Fruit fly (Drosophila melanogaster) whole organism, pupa: ENCODE measurements around the gene Trpml.
A peak's percentile ranks its signal among the peaks of the same experiment; 100 is the strongest.
"Not testable (repeated sequence)": the region's sequence is repeated elsewhere in the genome, so short reads cannot be mapped to it uniquely, and the experiment has no call there.

ENCODE experiments used
- CG10348 ChIP-seq: fragments of 200-800 bp; sonication (Bioruptor generic); IDR thresholded peaks from 2 replicates; pipeline ENCODE4 v1.3.6; 2022; ENCODE audit warnings: missing biosample characterization, missing genetic modification characterization
- CG12605 ChIP-seq: fragments of 200-800 bp; sonication (Bioruptor generic); IDR thresholded peaks from 2 replicates; pipeline ENCODE4 v1.3.6; 2022; ENCODE audit warnings: missing biosample characterization, missing genetic modification characterization
- CG13204 ChIP-seq: fragments of 200-800 bp; sonication (Bioruptor generic); optimal IDR thresholded peaks from 2 replicates; lab custom pipeline; 2018; ENCODE audit warnings: missing biosample characterization, mild to moderate bottlenecking, missing genetic modification characterization, moderate library complexity
- CG14655 ChIP-seq: fragments of 200-800 bp; sonication (Bioruptor generic); optimal IDR thresholded peaks from 3 replicates; lab custom pipeline; 2017; ENCODE audit warnings: mild to moderate bottlenecking, missing biosample characterization, missing genetic modification reagents, missing genetic modification characterization
- CG15710 ChIP-seq: fragments of 200-800 bp; sonication (Bioruptor generic); optimal IDR thresholded peaks from 2 replicates; lab custom pipeline; 2018; ENCODE audit warnings: missing biosample characterization, mild to moderate bottlenecking, missing genetic modification characterization, moderate library complexity
- CG17806 ChIP-seq: fragments of 200-800 bp; sonication (Bioruptor generic); optimal IDR thresholded peaks from 2 replicates; lab custom pipeline; 2018; ENCODE audit warnings: missing biosample characterization, mild to moderate bottlenecking, missing genetic modification characterization, moderate library complexity
- CG32121 ChIP-seq: fragments of 200-800 bp; sonication (Bioruptor generic); IDR thresholded peaks from 2 replicates; pipeline ENCODE4 v1.3.6; 2022; ENCODE audit warnings: missing biosample characterization, missing genetic modification characterization
- CG34367 ChIP-seq: fragments of 200-800 bp; sonication (Bioruptor generic); optimal IDR thresholded peaks from 2 replicates; lab custom pipeline; 2018; ENCODE audit warnings: missing biosample characterization, mild to moderate bottlenecking, missing genetic modification characterization
- CG4496 ChIP-seq: fragments of 200-800 bp; sonication (Bioruptor generic); IDR thresholded peaks from 3 replicates; pipeline ENCODE4 v1.3.6; 2022; ENCODE audit warnings: missing biosample characterization, missing genetic modification characterization
- CG8159 ChIP-seq: fragments of 200-800 bp; sonication (Bioruptor generic); optimal IDR thresholded peaks from 3 replicates; lab custom pipeline; 2018; ENCODE audit warnings: missing biosample characterization, mild to moderate bottlenecking, missing genetic modification characterization, moderate library complexity
- CG8301 ChIP-seq: fragments of 200-800 bp; sonication (Bioruptor generic); optimal IDR thresholded peaks from 2 replicates; lab custom pipeline; 2018; ENCODE audit warnings: missing biosample characterization, mild to moderate bottlenecking, missing genetic modification characterization
- CG9948 ChIP-seq: fragments of 200-800 bp; sonication (Bioruptor generic); optimal IDR thresholded peaks from 2 replicates; lab custom pipeline; 2018; ENCODE audit warnings: missing biosample characterization, mild to moderate bottlenecking, missing genetic modification characterization, moderate library complexity
- D1 ChIP-seq: fragments of 200-800 bp; sonication (Bioruptor generic); optimal IDR thresholded peaks from 2 replicates; lab custom pipeline; 2018; ENCODE audit warnings: missing biosample characterization, mild to moderate bottlenecking, missing genetic modification characterization, moderate library complexity
- EcR ChIP-seq: fragments of 200-800 bp; sonication (Bioruptor generic); optimal IDR thresholded peaks from 3 replicates; lab custom pipeline; 2019; ENCODE audit warnings: missing biosample characterization, missing genetic modification characterization, mild to moderate bottlenecking, moderate library complexity, missing genetic modification reagents
- Ets98B ChIP-seq: fragments of 200-800 bp; sonication (Bioruptor generic); IDR thresholded peaks from 2 replicates; pipeline ENCODE4 v1.3.6; 2022; ENCODE audit warnings: missing biosample characterization, missing genetic modification characterization
- Pif1A ChIP-seq: fragments of 200-800 bp; sonication (Bioruptor generic); optimal IDR thresholded peaks from 3 replicates; lab custom pipeline; 2016; ENCODE audit warnings: missing biosample characterization, missing genetic modification characterization
- Pif1B ChIP-seq: fragments of 200-800 bp; sonication (Bioruptor generic); optimal IDR thresholded peaks from 3 replicates; lab custom pipeline; 2016; ENCODE audit warnings: missing biosample characterization, missing genetic modification characterization
- Snoo ChIP-seq: fragments of 200-800 bp; sonication (Bioruptor generic); optimal IDR thresholded peaks from 3 replicates; lab custom pipeline; 2017; ENCODE audit warnings: missing biosample characterization, mild to moderate bottlenecking, missing genetic modification characterization, inconsistent platforms
- fd96Ca ChIP-seq: fragments of 200-800 bp; sonication (Bioruptor generic); IDR thresholded peaks from 3 replicates; pipeline ENCODE4 v1.3.6; 2022; ENCODE audit warnings: missing biosample characterization, missing genetic modification characterization
- gl ChIP-seq: fragments of 200-800 bp; sonication (Bioruptor generic); optimal IDR thresholded peaks from 2 replicates; lab custom pipeline; 2018; ENCODE audit warnings: missing biosample characterization, mild to moderate bottlenecking, missing genetic modification characterization
- rn ChIP-seq: fragments of 200-800 bp; sonication (Bioruptor generic); IDR thresholded peaks from 2 replicates; pipeline ENCODE4 v1.3.6; 2022; ENCODE audit warnings: missing biosample characterization, missing genetic modification characterization

Trpml gene

dm6 chr3L:19718228-19718627 is at the start of gene Trpml:
Gene Trpml, minus strand, starts transcription at chr3L:19718328.
- TF ChIP-seq CG14655 (GFP tag; lab: Kevin White, UChicago); Snoo (tag; lab: Kevin White, UChicago); CG8301: not testable (repeated sequence)

DNA sequence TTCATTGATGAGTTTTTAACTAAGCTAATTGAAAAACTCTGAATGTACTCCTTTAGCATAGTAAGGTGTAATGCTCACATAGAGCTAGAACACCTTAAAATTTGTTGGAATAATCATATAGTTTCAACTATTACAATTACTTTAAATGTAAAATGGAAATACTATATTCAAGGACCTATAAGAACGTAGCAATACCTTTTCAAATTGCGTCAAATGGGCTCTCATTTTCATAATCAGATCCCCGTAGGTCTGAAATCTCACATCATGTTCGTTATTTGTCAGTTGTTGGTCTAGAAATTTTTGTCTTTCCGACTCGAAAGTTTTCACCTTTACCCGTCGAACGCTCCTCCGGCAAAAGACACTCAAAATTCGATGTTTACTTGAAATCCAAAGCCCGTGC is 42.0 kb upstream of the Trpml start, which contains the start of gene Vtld:
TSS of gene Vtld (plus strand) at position 301 of the 400 bp plus-strand sequence.
- TF ChIP-seq CG8159 (tag; lab: Kevin White, UChicago); CG12605 (GFP tag; lab: Robert Waterston, UW); CG9948 (tag; lab: Kevin White, UChicago): not testable (repeated sequence)

DNA sequence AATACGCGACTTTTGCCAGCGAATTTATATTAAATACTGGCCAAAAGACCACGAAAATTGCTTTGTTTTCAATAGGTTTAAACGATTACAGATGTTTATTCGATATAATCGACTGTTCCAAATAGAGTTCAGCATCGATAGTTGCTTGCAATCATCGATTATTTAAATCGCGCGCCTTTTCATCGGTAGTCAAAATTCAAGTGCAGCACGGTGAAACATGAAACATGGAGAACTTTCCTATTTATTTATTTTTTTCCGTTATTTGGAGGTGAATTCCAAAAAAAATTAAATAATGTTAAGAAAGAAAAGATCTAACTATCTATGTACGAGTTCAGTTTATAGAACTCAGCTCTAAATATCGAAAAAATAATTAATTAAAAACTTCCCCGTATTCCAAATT is 31.5 kb upstream of the Trpml start, which contains the start of gene CG42638:
TSS of gene CG42638 (minus strand) at position 101 of the 400 bp plus-strand sequence.
- TF ChIP-seq CG8159 (tag; lab: Kevin White, UChicago); rn (GFP tag; lab: Robert Waterston, UW); D1 (tag; lab: Kevin White, UChicago): not testable (repeated sequence)

dm6 chr3L:19728694-19729093 is 10.6 kb upstream of the Trpml start, which contains the start of gene CG42529:
Gene CG42529, plus strand, starts transcription at chr3L:19728994.
- not testable (repeated sequence) for TF ChIP-seq gl (tag; lab: Kevin White, UChicago); CG9948 (tag; lab: Kevin White, UChicago); Pif1B (GFP tag; lab: Kevin White, UChicago)

- no peak for TF ChIP-seq CG32121 (GFP tag; lab: Robert Waterston, UW)
- 0 out of 3 replicates have a peak, but pooled peaks have one; percentile 60 for TF ChIP-seq CG4496 (GFP tag; lab: Robert Waterston, UW)
Observed at dm6 chr3L:19707570-19708146, 10.5 kb downstream of the Trpml start, which contains the start of gene serp. Gene serp, minus strand, starts transcription at chr3L:19708015.

DNA sequence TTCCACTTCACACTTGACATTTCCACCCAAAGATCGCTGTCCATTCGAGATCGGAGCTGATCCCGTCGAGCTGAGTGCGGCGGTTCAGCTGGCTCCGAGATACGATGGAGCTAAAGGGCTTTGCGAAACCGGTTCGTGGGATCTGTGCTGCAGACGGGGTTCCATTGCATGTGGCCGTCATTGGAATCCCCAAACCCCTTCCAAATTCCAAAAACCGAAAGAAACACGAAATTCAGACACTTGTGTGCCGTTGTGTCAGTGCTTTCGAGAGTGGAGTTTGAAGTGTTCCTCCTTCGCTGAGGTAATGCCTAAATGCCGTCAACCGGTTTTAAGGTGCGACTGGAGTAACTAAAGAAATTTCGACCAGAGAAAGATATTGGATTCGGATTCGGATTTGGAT is 13.3 kb downstream of the Trpml start:
- TF ChIP-seq CG9948 (tag; lab: Kevin White, UChicago), result no peak
- no peak for TF ChIP-seq EcR (GFP tag; lab: Kevin White, UChicago)
- no peak for TF ChIP-seq Pif1B (GFP tag; lab: Kevin White, UChicago)
- TF ChIP-seq Pif1A (GFP tag; lab: Kevin White, UChicago), result no peak
- TF ChIP-seq, all 21 proteins: peak for 0

dm6 chr3L:19703323-19703722 is 14.8 kb downstream of the Trpml start:
- TF ChIP-seq EcR (GFP tag; lab: Kevin White, UChicago), result peak; percentile 52
- no peak for TF ChIP-seq fd96Ca (GFP tag; lab: Robert Waterston, UW)
- TF ChIP-seq, all 21 proteins: peak for 1

dm6 chr3L:19701662-19702061 is 16.5 kb downstream of the Trpml start:
- no peak for TF ChIP-seq CG4496 (GFP tag; lab: Robert Waterston, UW)
- no peak for TF ChIP-seq EcR (GFP tag; lab: Kevin White, UChicago)
- no peak for TF ChIP-seq CG8301
- no peak for TF ChIP-seq CG34367 (tag; lab: Kevin White, UChicago)
- TF ChIP-seq gl (tag; lab: Kevin White, UChicago), result no peak
- TF ChIP-seq rn (GFP tag; lab: Robert Waterston, UW), result no peak
- no peak for TF ChIP-seq CG9948 (tag; lab: Kevin White, UChicago)
- TF ChIP-seq Ets98B (GFP tag; lab: Robert Waterston, UW), result no peak
- TF ChIP-seq CG12605 (GFP tag; lab: Robert Waterston, UW), result no peak
- no peak for TF ChIP-seq CG17806 (tag; lab: Kevin White, UChicago)
- no peak for TF ChIP-seq CG14655 (GFP tag; lab: Kevin White, UChicago)
- no peak for TF ChIP-seq CG13204 (GFP tag; lab: Kevin White, UChicago)
- no peak for TF ChIP-seq CG32121 (GFP tag; lab: Robert Waterston, UW)
- no peak for TF ChIP-seq fd96Ca (GFP tag; lab: Robert Waterston, UW)
- TF ChIP-seq Pif1A (GFP tag; lab: Kevin White, UChicago), result no peak
- no peak for TF ChIP-seq CG8159 (tag; lab: Kevin White, UChicago)
- no peak for TF ChIP-seq CG10348 (GFP tag; lab: Robert Waterston, UW)
- no peak for TF ChIP-seq Pif1B (GFP tag; lab: Kevin White, UChicago)
- no peak for TF ChIP-seq CG15710 (tag; lab: Kevin White, UChicago)
- no peak for TF ChIP-seq D1 (tag; lab: Kevin White, UChicago)
- TF ChIP-seq, all 21 proteins: peak for 0
